Worm (Caenorhabditis elegans) whole organism, L4 larva: Measurements from ENCODE around the gene idpc-2.

Experiments used
- F10B5.3 ChIP-seq: sonication (generic microtip); optimal IDR thresholded peaks from 2 replicates; lab custom pipeline; 2016; ENCODE audit warnings: mild to moderate bottlenecking, missing genetic modification characterization, missing compliant biosample characterization
- Y48G9A.11 ChIP-seq: fragments of 200-800 bp; sonication (Bioruptor generic); IDR thresholded peaks from 2 replicates; pipeline ENCODE4 v1.3.6; 2022; ENCODE audit warnings: missing genetic modification reagents, missing genetic modification characterization, missing compliant biosample characterization
- ZK546.5 ChIP-seq, 2 experiments: sonication (generic microtip); optimal IDR thresholded peaks; 2 replicates each; lab custom pipeline; 2017; ENCODE audit warnings: missing biosample characterization in 2 of 2, missing genetic modification characterization in 2 of 2
- aha-1 ChIP-seq: fragments of 150-350 bp; peaks from one replicate; lab custom pipeline; 2014; ENCODE audit warnings: missing biosample characterization, missing genetic modification characterization
- ama-1 ChIP-seq: fragments of 150-350 bp; optimal IDR thresholded peaks from 2 replicates; lab custom pipeline; 2014; ENCODE audit warnings: inconsistent platforms, mixed read lengths
- attf-4 ChIP-seq: sonication (generic microtip); optimal IDR thresholded peaks from 3 replicates; lab custom pipeline; 2017; ENCODE audit warnings: missing biosample characterization, missing genetic modification characterization
- ceh-28 ChIP-seq: fragments of 150-350 bp; optimal IDR thresholded peaks from 2 replicates; lab custom pipeline; 2014; ENCODE audit warnings: missing biosample characterization, missing genetic modification reagents, missing genetic modification characterization
- ceh-32 ChIP-seq: sonication (generic microtip); optimal IDR thresholded peaks from 2 replicates; lab custom pipeline; 2016; ENCODE audit warnings: mild to moderate bottlenecking, missing genetic modification characterization, missing compliant biosample characterization; ENCODE audit not compliant: poor library complexity
- ceh-62 ChIP-seq: sonication (generic microtip); optimal IDR thresholded peaks from 2 replicates; lab custom pipeline; 2017; ENCODE audit warnings: missing biosample characterization, missing genetic modification characterization
- ceh-82 ChIP-seq: sonication (generic microtip); optimal IDR thresholded peaks from 2 replicates; lab custom pipeline; 2017; ENCODE audit warnings: missing biosample characterization, missing genetic modification characterization
- ctbp-1 ChIP-seq: fragments of 200-800 bp; sonication (Bioruptor generic); IDR thresholded peaks from 2 replicates; pipeline ENCODE4 v1.3.6; 2022; ENCODE audit warnings: missing genetic modification reagents, missing genetic modification characterization, missing compliant biosample characterization
- daf-16 ChIP-seq, 3 experiments: sonication (generic microtip); optimal IDR thresholded peaks; 2 replicates each; lab custom pipeline; 2016 to 2017; ENCODE audit warnings: missing genetic modification characterization in 3 of 3, missing genetic modification reagents in 3 of 3, mild to moderate bottlenecking in 2 of 3, missing compliant biosample characterization in 2 of 3, missing biosample characterization in 1 of 3, moderate library complexity in 1 of 3
- daf-19 ChIP-seq: fragments of 200-800 bp; sonication (Bioruptor generic); conservative IDR thresholded peaks from 2 replicates; pipeline ENCODE4 v1.3.6; 2022; ENCODE audit warnings: missing genetic modification characterization, missing compliant biosample characterization
- daf-8 ChIP-seq: fragments of 200-800 bp; sonication (Bioruptor generic); IDR thresholded peaks from 2 replicates; pipeline ENCODE4 v1.3.6; 2022; ENCODE audit warnings: missing genetic modification characterization, missing compliant biosample characterization
- dmd-6 ChIP-seq: fragments of 200-800 bp; sonication (Bioruptor generic); IDR thresholded peaks from 2 replicates; pipeline ENCODE4 v1.3.6; 2022; ENCODE audit warnings: missing genetic modification reagents, missing genetic modification characterization, missing compliant biosample characterization
- dmd-8 ChIP-seq: fragments of 200-800 bp; sonication (Bioruptor generic); IDR thresholded peaks from 2 replicates; pipeline ENCODE4 v1.3.6; 2022; ENCODE audit warnings: missing genetic modification characterization, missing compliant biosample characterization
- dpl-1 ChIP-seq: fragments of 150-350 bp; optimal IDR thresholded peaks from 2 replicates; lab custom pipeline; 2014; ENCODE audit warnings: missing biosample characterization, missing genetic modification reagents, missing genetic modification characterization
- egl-27 ChIP-seq: sonication (generic microtip); optimal IDR thresholded peaks from 3 replicates; lab custom pipeline; 2017; ENCODE audit warnings: missing biosample characterization, missing genetic modification reagents, missing genetic modification characterization
- egl-43 ChIP-seq: fragments of 200-800 bp; sonication (Bioruptor generic); IDR thresholded peaks from 2 replicates; pipeline ENCODE4 v1.3.6; 2022; ENCODE audit warnings: missing genetic modification reagents, missing genetic modification characterization, missing compliant biosample characterization
- fkh-10 ChIP-seq: fragments of 150-350 bp; optimal IDR thresholded peaks from 2 replicates; lab custom pipeline; 2014; ENCODE audit warnings: missing biosample characterization, missing genetic modification reagents, missing genetic modification characterization
- fos-1 ChIP-seq: fragments of 150-350 bp; optimal IDR thresholded peaks from 2 replicates; lab custom pipeline; 2014; ENCODE audit warnings: missing biosample characterization, missing genetic modification characterization
- hlh-11 ChIP-seq: fragments of 200-800 bp; sonication (Bioruptor generic); optimal IDR thresholded peaks from 2 replicates; lab custom pipeline; 2018; ENCODE audit warnings: mild to moderate bottlenecking, missing genetic modification characterization, missing compliant biosample characterization
- hlh-30 ChIP-seq: sonication (generic microtip); optimal IDR thresholded peaks from 2 replicates; lab custom pipeline; 2017; ENCODE audit warnings: antibody characterized with exemption, mild to moderate bottlenecking, missing genetic modification characterization, missing compliant biosample characterization; ENCODE audit not compliant: insufficient read depth
- lim-7 ChIP-seq: fragments of 200-800 bp; sonication (Bioruptor generic); IDR thresholded peaks from 2 replicates; pipeline ENCODE4 v1.3.6; 2022; ENCODE audit warnings: missing genetic modification characterization, missing compliant biosample characterization
- lin-1 ChIP-seq: fragments of 200-800 bp; sonication (Bioruptor generic); IDR thresholded peaks from 2 replicates; pipeline ENCODE4 v1.3.6; 2022; ENCODE audit warnings: missing genetic modification reagents, missing genetic modification characterization, missing compliant biosample characterization
- lin-15B ChIP-seq: fragments of 150-350 bp; sonication (generic microtip); optimal IDR thresholded peaks from 3 replicates; lab custom pipeline; 2014; ENCODE audit warnings: missing biosample characterization, missing genetic modification characterization
- lin-38 ChIP-seq: fragments of 200-800 bp; sonication (Bioruptor generic); IDR thresholded peaks from 2 replicates; pipeline ENCODE4 v1.3.6; 2022; ENCODE audit warnings: missing genetic modification reagents, missing genetic modification characterization, missing compliant biosample characterization
- madf-5 ChIP-seq, 2 experiments: fragments of 200-800 bp; sonication (Bioruptor generic); IDR thresholded peaks; 2 replicates each; pipeline ENCODE4 v1.3.6; 2022; ENCODE audit warnings: missing compliant biosample characterization in 2 of 2, missing genetic modification characterization in 2 of 2
- madf-9 ChIP-seq: fragments of 200-800 bp; sonication (Bioruptor generic); conservative IDR thresholded peaks from 2 replicates; pipeline ENCODE4 v1.3.6; 2022; ENCODE audit warnings: missing genetic modification reagents, missing genetic modification characterization, missing compliant biosample characterization
- mdl-1 ChIP-seq, 2 experiments: fragments of 150-350 bp in 1 of 2; sonication (generic microtip) in 1 of 2; optimal IDR thresholded peaks; 2 replicates each; lab custom pipeline; 2014 to 2017; ENCODE audit warnings: missing biosample characterization in 2 of 2, missing genetic modification characterization in 2 of 2
- mep-1 ChIP-seq: fragments of 150-350 bp; sonication (generic microtip); optimal IDR thresholded peaks from 3 replicates; lab custom pipeline; 2014; ENCODE audit warnings: missing biosample characterization, missing genetic modification characterization
- mes-2 ChIP-seq: sonication (generic microtip); optimal IDR thresholded peaks from 2 replicates; lab custom pipeline; 2016; ENCODE audit warnings: missing genotype, mild to moderate bottlenecking, missing genetic modification characterization, missing compliant biosample characterization; ENCODE audit not compliant: poor library complexity, severe bottlenecking
- mxl-3 ChIP-seq: fragments of 200-800 bp; sonication (Bioruptor generic); optimal IDR thresholded peaks from 2 replicates; lab custom pipeline; 2018; ENCODE audit warnings: mild to moderate bottlenecking, missing genetic modification characterization, missing compliant biosample characterization
- nhr-10 ChIP-seq: fragments of 150-350 bp; optimal IDR thresholded peaks from 2 replicates; lab custom pipeline; 2014; ENCODE audit warnings: missing biosample characterization, missing genetic modification characterization
- nhr-11 ChIP-seq: fragments of 150-350 bp; optimal IDR thresholded peaks from 2 replicates; lab custom pipeline; 2014; ENCODE audit warnings: missing biosample characterization, missing genetic modification characterization
- nhr-111 ChIP-seq: fragments of 200-800 bp; sonication (Bioruptor generic); optimal IDR thresholded peaks from 2 replicates; lab custom pipeline; 2018; ENCODE audit warnings: mild to moderate bottlenecking, missing genetic modification characterization, missing compliant biosample characterization
- nhr-25 ChIP-seq: sonication (generic microtip); optimal IDR thresholded peaks from 2 replicates; lab custom pipeline; 2017; ENCODE audit warnings: missing genetic modification characterization, mild to moderate bottlenecking, missing compliant biosample characterization, antibody characterized with exemption, moderate library complexity, borderline replicate concordance; ENCODE audit not compliant: insufficient read depth
- nhr-28 ChIP-seq: fragments of 150-350 bp; optimal IDR thresholded peaks from 2 replicates; lab custom pipeline; 2014; ENCODE audit warnings: missing biosample characterization, missing genetic modification characterization
- nhr-41 ChIP-seq: fragments of 200-800 bp; sonication (Bioruptor generic); IDR thresholded peaks from 2 replicates; pipeline ENCODE4 v1.3.6; 2022; ENCODE audit warnings: missing genetic modification reagents, missing genetic modification characterization, missing compliant biosample characterization
- php-3 ChIP-seq: fragments of 200-800 bp; sonication (Bioruptor generic); IDR thresholded peaks from 2 replicates; pipeline ENCODE4 v1.3.6; 2022; ENCODE audit warnings: missing genetic modification reagents, missing genetic modification characterization, missing compliant biosample characterization
- rbr-2 ChIP-seq: sonication (generic microtip); optimal IDR thresholded peaks from 2 replicates; lab custom pipeline; 2016; ENCODE audit warnings: missing genotype, missing genetic modification characterization, missing compliant biosample characterization
- sdz-12 ChIP-seq: fragments of 200-800 bp; sonication (Bioruptor generic); optimal IDR thresholded peaks from 2 replicates; lab custom pipeline; 2018; ENCODE audit warnings: mild to moderate bottlenecking, missing genetic modification characterization, missing compliant biosample characterization
- set-16 ChIP-seq: fragments of 200-800 bp; sonication (Bioruptor generic); IDR thresholded peaks from 2 replicates; pipeline ENCODE4 v1.3.6; 2022; ENCODE audit warnings: missing genetic modification reagents, missing genetic modification characterization, missing compliant biosample characterization
- spr-3 ChIP-seq: fragments of 200-800 bp; sonication (Bioruptor generic); optimal IDR thresholded peaks from 2 replicates; lab custom pipeline; 2018; ENCODE audit warnings: mild to moderate bottlenecking, missing genetic modification characterization, missing compliant biosample characterization
- tra-1 ChIP-seq: fragments of 200-800 bp; sonication (Bioruptor generic); IDR thresholded peaks from 2 replicates; pipeline ENCODE4 v1.3.6; 2022; ENCODE audit warnings: missing genetic modification reagents, missing genetic modification characterization, missing compliant biosample characterization
- unc-130 ChIP-seq: sonication (generic microtip); optimal IDR thresholded peaks from 2 replicates; lab custom pipeline; 2016; ENCODE audit warnings: missing genetic modification reagents, missing genetic modification characterization, missing compliant biosample characterization
- unc-39 ChIP-seq: sonication (generic microtip); optimal IDR thresholded peaks from 2 replicates; lab custom pipeline; 2017; ENCODE audit warnings: missing biosample characterization, missing genetic modification characterization
- unc-62 ChIP-seq, 3 experiments: fragments of 150-350 bp in 1 of 3; sonication (generic microtip); optimal IDR thresholded peaks in 2 of 3; peaks in 1 of 3; 1 replicate in 1 of 3; 2 replicates in 2 of 3; lab custom pipeline; 2014 to 2017; ENCODE audit warnings: missing biosample characterization in 3 of 3, missing genetic modification characterization in 3 of 3, missing genetic modification reagents in 3 of 3, missing genotype in 1 of 3
- zip-2 ChIP-seq: fragments of 150-350 bp; optimal IDR thresholded peaks from 2 replicates; lab custom pipeline; 2014; ENCODE audit warnings: missing biosample characterization, missing genetic modification characterization

idpc-2 gene

DNA sequence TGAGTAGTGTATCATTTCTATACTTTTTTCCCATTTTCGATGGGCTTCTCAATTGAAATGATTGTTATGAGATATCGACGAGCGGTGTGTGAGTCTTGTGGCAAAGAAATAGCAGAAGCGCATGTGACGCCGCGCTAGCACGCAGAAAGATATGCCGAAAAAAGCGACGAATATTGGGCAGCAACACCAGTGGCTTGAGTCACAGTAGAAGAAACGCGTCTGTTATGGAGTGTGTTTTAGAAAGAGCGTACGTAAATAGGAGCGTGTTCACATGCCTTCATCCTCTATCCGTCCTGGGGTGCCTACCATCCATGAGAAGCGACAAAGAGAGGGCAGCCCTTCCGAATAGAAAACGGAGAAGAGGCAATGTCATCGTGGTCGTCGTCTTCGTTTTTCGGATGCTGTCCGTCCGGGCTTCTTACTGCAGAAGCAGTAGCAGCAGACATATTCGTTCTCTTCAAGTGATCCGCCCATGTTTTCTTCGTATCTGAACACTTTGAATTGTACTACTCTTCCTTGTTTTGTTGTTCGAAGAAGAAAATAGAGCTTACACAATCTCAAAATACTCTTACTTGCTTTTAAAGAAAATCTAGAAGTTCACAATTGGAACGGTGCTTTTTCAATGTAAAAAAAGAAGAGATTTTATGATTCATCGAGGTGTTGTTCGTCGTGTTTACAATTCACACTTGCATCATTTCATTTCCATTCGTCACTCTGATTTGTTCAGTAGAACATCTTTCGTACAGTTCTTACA is 11.2 kb downstream of the idpc-2 start:
- TF ChIP-seq attf-4 (no peak), zip-2 (no peak), sdz-12 (no peak), madf-9 (GFP tag; lab: Robert Waterston, UW) (no peak), rbr-2 (tag; lab: Kevin White, UChicago) (peak; percentile 22), lin-1 (GFP tag; lab: Robert Waterston, UW) (0 out of 2 replicates have a peak, but pooled peaks have one; percentile 21), mes-2 (peak; percentile 26), egl-43 (GFP tag; lab: Robert Waterston, UW) (peak; percentile 24; the same call in 1 of the 2 replicates), ceh-32 (tag; lab: Kevin White, UChicago) (no peak), madf-5 (GFP tag; IDR thresholded peaks at IDR 0.05; lab: Robert Waterston, UW) (no peak), ctbp-1 (GFP tag; lab: Robert Waterston, UW) (0 out of 2 replicates have a peak, but pooled peaks have one; percentile 52), fos-1 (no peak), hlh-11 (tag; lab: Kevin White, UChicago) (peak; percentile 59), daf-8 (GFP tag; lab: Robert Waterston, UW) (no peak), lim-7 (no peak), dmd-8 (no peak), daf-19 (no peak), fkh-10 (GFP tag; lab: Kevin White, UChicago) (no peak), lin-38 (peak; percentile 15; the same call in 1 of the 2 replicates), mep-1 (tag; lab: Kevin White, UChicago) (peak; percentile 30), dpl-1 (GFP tag; lab: Kevin White, UChicago) (no peak), unc-130 (GFP tag; lab: Kevin White, UChicago) (no peak), dmd-6 (GFP tag; lab: Robert Waterston, UW) (no peak), daf-16 (GFP tag; optimal IDR thresholded peaks at IDR 0.05; lab: Kevin White, UChicago) (no peak), daf-16 (tag; optimal IDR thresholded peaks at IDR 0.05; lab: Kevin White, UChicago) (peak; percentile 15), ceh-28 (no peak), Y48G9A.11 (GFP tag; lab: Robert Waterston, UW) (no peak), hlh-30 (tag; lab: Kevin White, UChicago) (peak; percentile 96), nhr-111 (GFP tag; lab: Kevin White, UChicago) (no peak), spr-3 (no peak), mxl-3 (GFP tag; lab: Kevin White, UChicago) (peak; percentile 79), mdl-1 (tag; optimal IDR thresholded peaks at IDR 0.05; lab: Kevin White, UChicago) (peak; percentile 10 to 60), php-3 (no peak), tra-1 (no peak), ama-1 (lab: Kevin White, UChicago) (no peak), nhr-28 (tag; lab: Kevin White, UChicago) (peak; percentile 33), unc-39 (tag; lab: Kevin White, UChicago) (no peak), aha-1 (peak; percentile 93), set-16 (GFP tag; lab: Robert Waterston, UW) (0 out of 2 replicates have a peak, but pooled peaks have one; percentile 12), nhr-10 (tag; lab: Kevin White, UChicago) (no peak), lin-15B (tag; lab: Kevin White, UChicago) (no peak), egl-27 (tag; lab: Kevin White, UChicago) (no peak), nhr-11 (no peak), nhr-41 (GFP tag; lab: Robert Waterston, UW) (no peak), ceh-62 (tag; lab: Kevin White, UChicago) (no peak), nhr-25 (tag; lab: Kevin White, UChicago) (no peak), F10B5.3 (no peak), unc-62 (GFP tag; optimal IDR thresholded peaks at IDR 0.05 in 1 of 2; lab: Kevin White, UChicago) (peak in 1 of 2 experiments; percentile 80), unc-62 (tag; optimal IDR thresholded peaks at IDR 0.05; lab: Kevin White, UChicago) (no peak), ceh-82 (tag; lab: Kevin White, UChicago) (no peak), ZK546.5 (tag; optimal IDR thresholded peaks at IDR 0.05; lab: Kevin White, UChicago) (no peak)
